Fruit fly (Drosophila melanogaster) whole organism, embryonic: ENCODE results near the gene Ts.

Experiments
- Ada2b ChIP-seq: fragments of 200-800 bp; sonication (Bioruptor generic); IDR thresholded peaks from 2 replicates; pipeline ENCODE4 v1.3.6; 2022; ENCODE audit warnings: missing biosample characterization, missing genetic modification characterization
- CG10366 ChIP-seq: fragments of 200-800 bp; sonication (Bioruptor generic); IDR thresholded peaks from 2 replicates; pipeline ENCODE4 v1.3.6; 2022; ENCODE audit warnings: missing biosample characterization, missing genetic modification characterization
- CG10462 ChIP-seq: fragments of 200-800 bp; sonication (Bioruptor generic); optimal IDR thresholded peaks from 2 replicates; lab custom pipeline; 2016; ENCODE audit warnings: missing biosample characterization, missing genetic modification characterization
- CG11398 ChIP-seq: fragments of 200-800 bp; sonication (Bioruptor generic); optimal IDR thresholded peaks from 2 replicates; lab custom pipeline; 2016; ENCODE audit warnings: missing biosample characterization, missing genetic modification characterization
- CG1233 ChIP-seq: fragments of 200-800 bp; sonication (Bioruptor generic); optimal IDR thresholded peaks from 4 replicates; lab custom pipeline; 2018; ENCODE audit warnings: missing biosample characterization, mild to moderate bottlenecking, missing genetic modification characterization
- CG15269 ChIP-seq: fragments of 200-800 bp; sonication (Bioruptor generic); optimal IDR thresholded peaks from 2 replicates; lab custom pipeline; 2018; ENCODE audit warnings: missing biosample characterization, mild to moderate bottlenecking, missing genetic modification characterization, moderate library complexity
- CG1602 ChIP-seq: fragments of 200-800 bp; sonication (Bioruptor generic); optimal IDR thresholded peaks from 3 replicates; lab custom pipeline; 2016; ENCODE audit warnings: missing biosample characterization, missing genetic modification characterization
- CG17328 ChIP-seq: fragments of 200-800 bp; sonication (Bioruptor generic); IDR thresholded peaks from 2 replicates; pipeline ENCODE4 v1.3.6; 2022; ENCODE audit warnings: missing biosample characterization, missing genetic modification characterization
- CG2129 ChIP-seq: fragments of 200-800 bp; sonication (Bioruptor generic); IDR thresholded peaks from 2 replicates; pipeline ENCODE4 v1.3.6; 2022; ENCODE audit warnings: missing biosample characterization, missing genetic modification characterization; ENCODE audit not compliant: partially characterized antibody
- CG2202 ChIP-seq: fragments of 200-800 bp; sonication (Bioruptor generic); optimal IDR thresholded peaks from 2 replicates; lab custom pipeline; 2018; ENCODE audit warnings: missing biosample characterization, mild to moderate bottlenecking, missing genetic modification characterization
- CG30020 ChIP-seq: fragments of 200-800 bp; optimal IDR thresholded peaks from 2 replicates; lab custom pipeline; 2019; ENCODE audit warnings: missing biosample characterization, mild to moderate bottlenecking, missing genetic modification characterization, moderate library complexity
- CG31441 ChIP-seq: fragments of 200-800 bp; sonication (Bioruptor generic); IDR thresholded peaks from 2 replicates; pipeline ENCODE4 v1.3.6; 2022; ENCODE audit warnings: missing biosample characterization, missing genetic modification characterization
- CG33213 ChIP-seq: fragments of 200-800 bp; sonication (Bioruptor generic); optimal IDR thresholded peaks from 3 replicates; lab custom pipeline; 2016; ENCODE audit warnings: missing biosample characterization, missing genetic modification characterization
- CG3726 ChIP-seq: fragments of 200-800 bp; sonication (Bioruptor generic); IDR thresholded peaks from 3 replicates; pipeline ENCODE4, ENCODE4 v1.3.6; 2022; ENCODE audit warnings: missing biosample characterization, missing genetic modification characterization
- CG4282 ChIP-seq: fragments of 200-800 bp; sonication (Bioruptor generic); optimal IDR thresholded peaks from 2 replicates; lab custom pipeline; 2016; ENCODE audit warnings: missing biosample characterization, missing genetic modification characterization
- CG6654 ChIP-seq: fragments of 200-800 bp; sonication (Bioruptor generic); optimal IDR thresholded peaks from 2 replicates; lab custom pipeline; 2017; ENCODE audit warnings: missing biosample characterization, mild to moderate bottlenecking, missing genetic modification characterization
- CG7357 ChIP-seq: fragments of 200-800 bp; sonication (Bioruptor generic); IDR thresholded peaks from 3 replicates; pipeline ENCODE4 v1.3.6; 2022; ENCODE audit warnings: missing biosample characterization, missing genetic modification characterization
- CHES-1-like ChIP-seq: fragments of 200-800 bp; sonication (Bioruptor generic); optimal IDR thresholded peaks from 2 replicates; lab custom pipeline; 2016; ENCODE audit warnings: missing biosample characterization, missing genetic modification characterization
- D19B ChIP-seq: fragments of 200-800 bp; sonication (Bioruptor generic); optimal IDR thresholded peaks from 2 replicates; lab custom pipeline; 2017; ENCODE audit warnings: missing biosample characterization, mild to moderate bottlenecking, missing genetic modification characterization
- Dad ChIP-seq: fragments of 200-800 bp; sonication (Bioruptor generic); optimal IDR thresholded peaks from 3 replicates; lab custom pipeline; 2016; ENCODE audit warnings: missing biosample characterization, missing genetic modification characterization
- Dfd ChIP-seq, 2 experiments: fragments of >200 bp; optimal IDR thresholded peaks; 2 replicates each; lab custom pipeline; 2017; ENCODE audit warnings: missing biosample characterization in 2 of 2, missing genetic modification characterization in 2 of 2
- Fer2 ChIP-seq: fragments of 200-800 bp; sonication (Bioruptor generic); optimal IDR thresholded peaks from 2 replicates; lab custom pipeline; 2018; ENCODE audit warnings: missing biosample characterization, mild to moderate bottlenecking, missing genetic modification characterization, moderate library complexity
- HLH4C ChIP-seq: fragments of 200-800 bp; sonication (Bioruptor generic); IDR thresholded peaks from 3 replicates; pipeline ENCODE4 v1.3.6; 2022; ENCODE audit warnings: missing biosample characterization, missing genetic modification characterization; ENCODE audit not compliant: partially characterized antibody
- Lpt ChIP-seq: fragments of >200 bp; optimal IDR thresholded peaks from 2 replicates; lab custom pipeline; 2018; ENCODE audit warnings: missing biosample characterization, missing genetic modification characterization
- MESR4 ChIP-seq: fragments of 200-800 bp; sonication (Bioruptor generic); optimal IDR thresholded peaks from 2 replicates; lab custom pipeline; 2018; ENCODE audit warnings: missing biosample characterization, mild to moderate bottlenecking, missing genetic modification characterization, moderate library complexity
- NC2β ChIP-seq: fragments of 200-800 bp; sonication (Bioruptor generic); optimal IDR thresholded peaks from 2 replicates; lab custom pipeline; 2016; ENCODE audit warnings: missing biosample characterization, missing genetic modification characterization
- Neu2 ChIP-seq: fragments of 200-800 bp; sonication (Bioruptor generic); optimal IDR thresholded peaks from 3 replicates; lab custom pipeline; 2016; ENCODE audit warnings: missing biosample characterization, missing genetic modification characterization, borderline replicate concordance
- Rfx ChIP-seq: fragments of 200-800 bp; sonication (Bioruptor generic); IDR thresholded peaks from 2 replicates; pipeline ENCODE4 v1.3.6; 2022; ENCODE audit warnings: missing biosample characterization, missing genetic modification characterization
- Sin3A ChIP-seq: fragments of >200 bp; optimal IDR thresholded peaks from 2 replicates; lab custom pipeline; 2018
- Six4 ChIP-seq: fragments of 200-800 bp; sonication (Bioruptor generic); optimal IDR thresholded peaks from 2 replicates; lab custom pipeline; 2016; ENCODE audit warnings: missing biosample characterization, missing genetic modification characterization
- Ssrp ChIP-seq: fragments of 200-800 bp; sonication (Bioruptor generic); optimal IDR thresholded peaks from 2 replicates; lab custom pipeline; 2018; ENCODE audit warnings: missing biosample characterization, mild to moderate bottlenecking, missing genetic modification characterization, moderate library complexity
- Vsx1 ChIP-seq: fragments of 200-800 bp; sonication (Bioruptor generic); optimal IDR thresholded peaks from 2 replicates; lab custom pipeline; 2017; ENCODE audit warnings: missing biosample characterization, mild to moderate bottlenecking, missing genetic modification characterization, missing genetic modification reagents
- abd-A ChIP-seq: fragments of 200-800 bp; sonication (Bioruptor generic); optimal IDR thresholded peaks from 3 replicates; lab custom pipeline; 2019; ENCODE audit warnings: missing biosample characterization, mild to moderate bottlenecking, missing genetic modification characterization, moderate library complexity
- ap ChIP-seq: fragments of 200-800 bp; sonication (Bioruptor generic); IDR thresholded peaks from 2 replicates; pipeline ENCODE4 v1.3.6; 2022; ENCODE audit warnings: missing biosample characterization, missing genetic modification characterization
- dimm ChIP-seq: fragments of 200-800 bp; sonication (Bioruptor generic); IDR thresholded peaks from 2 replicates; pipeline ENCODE4 v1.3.6; 2022; ENCODE audit warnings: missing biosample characterization, missing genetic modification characterization
- disco-r ChIP-seq: fragments of 200-800 bp; sonication (Bioruptor generic); optimal IDR thresholded peaks from 2 replicates; lab custom pipeline; 2016; ENCODE audit warnings: missing biosample characterization, missing genetic modification characterization
- ems ChIP-seq: fragments of 200-800 bp; sonication (Bioruptor generic); optimal IDR thresholded peaks from 3 replicates; lab custom pipeline; 2016; ENCODE audit warnings: missing biosample characterization, missing genetic modification characterization
- fru ChIP-seq: fragments of >200 bp; optimal IDR thresholded peaks from 2 replicates; lab custom pipeline; 2017
- her ChIP-seq: fragments of 200-800 bp; sonication (Bioruptor generic); optimal IDR thresholded peaks from 2 replicates; lab custom pipeline; 2016; ENCODE audit warnings: missing biosample characterization, missing genetic modification characterization
- ind ChIP-seq: fragments of 200-800 bp; sonication (Bioruptor generic); optimal IDR thresholded peaks from 3 replicates; lab custom pipeline; 2016; ENCODE audit warnings: missing biosample characterization, missing genetic modification characterization
- jigr1 ChIP-seq: fragments of 200-800 bp; sonication (Bioruptor generic); IDR thresholded peaks from 3 replicates; pipeline ENCODE4 v1.3.6; 2022; ENCODE audit warnings: missing biosample characterization, missing genetic modification characterization
- pan ChIP-seq, 4 experiments: fragments of >200 bp in 3 of 4; fragments of 200-800 bp in 1 of 4; sonication (Bioruptor generic) in 1 of 4; optimal IDR thresholded peaks in 3 of 4; IDR thresholded peaks in 1 of 4; 2 replicates each; pipeline versions ENCODE4 v1.3.6 to Lab custom; 2017 to 2022; ENCODE audit warnings: missing biosample characterization in 2 of 4, missing genetic modification characterization in 2 of 4, mixed read lengths in 1 of 4
- phol ChIP-seq: fragments of 200-800 bp; sonication (Bioruptor generic); optimal IDR thresholded peaks from 3 replicates; lab custom pipeline; 2018; ENCODE audit warnings: missing biosample characterization, mild to moderate bottlenecking, missing genetic modification characterization, moderate library complexity
- prd ChIP-seq, 3 experiments: fragments of >200 bp in 2 of 3; fragments of 200-800 bp in 1 of 3; sonication (Bioruptor generic) in 1 of 3; optimal IDR thresholded peaks in 2 of 3; IDR thresholded peaks in 1 of 3; 2 replicates in 2 of 3; 3 replicates in 1 of 3; pipeline versions ENCODE4 v1.3.6 to Lab custom; 2017 to 2022; ENCODE audit warnings: missing biosample characterization in 1 of 3, missing genetic modification characterization in 1 of 3
- repo ChIP-seq: fragments of 200-800 bp; sonication (Bioruptor generic); optimal IDR thresholded peaks from 2 replicates; lab custom pipeline; 2016; ENCODE audit warnings: missing biosample characterization, missing genetic modification characterization
- salm ChIP-seq: fragments of 200-800 bp; sonication (Bioruptor generic); optimal IDR thresholded peaks from 2 replicates; lab custom pipeline; 2018; ENCODE audit warnings: missing biosample characterization, mild to moderate bottlenecking, missing genetic modification characterization
- sim ChIP-seq: fragments of 200-800 bp; sonication (Bioruptor generic); IDR thresholded peaks from 2 replicates; pipeline ENCODE4 v1.3.6; 2022; ENCODE audit warnings: missing biosample characterization, missing genetic modification characterization
- wdn ChIP-seq: fragments of 200-800 bp; sonication (Bioruptor generic); IDR thresholded peaks from 2 replicates; pipeline ENCODE4 v1.3.6; 2022; ENCODE audit warnings: missing biosample characterization, missing genetic modification characterization
- zfh1 ChIP-seq: fragments of 200-800 bp; sonication (Bioruptor generic); IDR thresholded peaks from 3 replicates; pipeline ENCODE4 v1.3.6; 2022; ENCODE audit warnings: missing biosample characterization, missing genetic modification characterization
- zfh2 ChIP-seq: fragments of 200-800 bp; sonication (Bioruptor generic); optimal IDR thresholded peaks from 2 replicates; lab custom pipeline; 2016; ENCODE audit warnings: missing biosample characterization, missing genetic modification characterization

Ts gene

dm6 chr2L:2987681-2988381 lies 18.4 kb upstream of the Ts start, which contains the start of the genes Chd1 and Bem46 (continued):
- TF ChIP-seq NC2β (peak; percentile 48), CG1233 (GFP tag; lab: Kevin White, UChicago) (peak; percentile 86), CG2202 (tag; lab: Kevin White, UChicago) (peak; percentile 54), zfh2 (GFP tag; lab: Kevin White, UChicago) (peak; percentile 84), fru (no peak), repo (GFP tag; lab: Kevin White, UChicago) (no peak), CG15269 (tag; lab: Kevin White, UChicago) (peak; percentile 87), CG6654 (peak; percentile 68), ems (GFP tag; lab: Kevin White, UChicago) (peak; percentile 69), prd (optimal IDR thresholded peaks at IDR 0.05; lab: Kevin White, UChicago) (no peak), prd (GFP tag; IDR thresholded peaks at IDR 0.05; lab: Robert Waterston, UW) (peak; percentile 91), salm (tag; lab: Kevin White, UChicago) (peak; percentile 47), CG2129 (no peak), disco-r (GFP tag; lab: Kevin White, UChicago) (peak; percentile 12), CG33213 (GFP tag; lab: Kevin White, UChicago) (no peak), ind (GFP tag; lab: Kevin White, UChicago) (peak; percentile 92), dimm (GFP tag; lab: Robert Waterston, UW) (peak; percentile 65; the same call in 1 of the 2 replicates), MESR4 (peak; percentile 10), D19B (no peak), Rfx (GFP tag; lab: Robert Waterston, UW) (peak; percentile 84), CG30020 (tag; lab: Kevin White, UChicago) (peak; percentile 82), CG11398 (GFP tag; lab: Kevin White, UChicago) (no peak), Sin3A (lab: Kevin White, UChicago) (peak; percentile 59), abd-A (tag; lab: Kevin White, UChicago) (no peak), zfh1 (GFP tag; lab: Robert Waterston, UW) (peak; percentile 82), Lpt (GFP tag; lab: Kevin White, UChicago) (no peak), CG1602 (GFP tag; lab: Kevin White, UChicago) (peak; percentile 88), wdn (GFP tag; lab: Robert Waterston, UW) (peak; percentile 66), CHES-1-like (GFP tag; lab: Kevin White, UChicago) (peak; percentile 6), Fer2 (peak; percentile 74), Ssrp (tag; lab: Kevin White, UChicago) (peak; percentile 89), CG10462 (GFP tag; lab: Kevin White, UChicago) (peak; percentile 72), Vsx1 (GFP tag; lab: Kevin White, UChicago) (no peak), phol (tag; lab: Kevin White, UChicago) (peak; percentile 100), CG10366 (GFP tag; lab: Robert Waterston, UW) (peak; percentile 78), Neu2 (GFP tag; lab: Kevin White, UChicago) (no peak), her (GFP tag; lab: Kevin White, UChicago) (peak; percentile 24), sim (GFP tag; lab: Robert Waterston, UW) (no peak), Ada2b (GFP tag; lab: Robert Waterston, UW) (peak; percentile 73), CG17328 (GFP tag; lab: Robert Waterston, UW) (peak; percentile 74), jigr1 (GFP tag; lab: Robert Waterston, UW) (no peak; the same call in none of the 3 replicates), CG3726 (GFP tag; lab: Robert Waterston, UW) (0 out of 3 replicates have a peak, but pooled peaks have one; percentile 61), HLH4C (GFP tag; lab: Robert Waterston, UW) (no peak), Dfd (GFP tag; optimal IDR thresholded peaks at IDR 0.05; lab: Kevin White, UChicago) (no peak), ap (GFP tag; lab: Robert Waterston, UW) (peak; percentile 74; the same call in 1 of the 2 replicates), CG7357 (GFP tag; lab: Robert Waterston, UW) (peak; percentile 64; the same call in 1 of the 3 replicates), Six4 (GFP tag; lab: Kevin White, UChicago) (peak; percentile 88), pan (optimal IDR thresholded peaks at IDR 0.05; lab: Kevin White, UChicago) (no peak), pan (GFP tag; optimal IDR thresholded peaks at IDR 0.05 in 1 of 2, IDR thresholded peaks at IDR 0.05 in 1 of 2) (peak in 1 of 2 experiments; percentile 86), CG31441 (GFP tag; lab: Robert Waterston, UW) (no peak; the same call in 1 of the 2 replicates), CG4282 (no peak), Dad (GFP tag; lab: Kevin White, UChicago) (peak; percentile 48)
